Fruit fly (Drosophila melanogaster) whole organism, embryonic: Measurements from ENCODE around the gene Kah.

ENCODE experiments used
- Bdp1 ChIP-seq: fragments of 200-800 bp; sonication (Bioruptor generic); optimal IDR thresholded peaks from 3 replicates; lab custom pipeline; 2016; ENCODE audit warnings: missing biosample characterization, missing genetic modification characterization
- Bteb2 ChIP-seq: fragments of 200-800 bp; sonication (Bioruptor generic); optimal IDR thresholded peaks from 2 replicates; lab custom pipeline; 2016; ENCODE audit warnings: missing biosample characterization, missing genetic modification characterization
- CG10147 ChIP-seq: fragments of 200-800 bp; sonication (Bioruptor generic); optimal IDR thresholded peaks from 2 replicates; lab custom pipeline; 2019; ENCODE audit warnings: missing biosample characterization, mild to moderate bottlenecking, missing genetic modification characterization, moderate library complexity
- CG11695 ChIP-seq: fragments of 200-800 bp; sonication (Bioruptor generic); IDR thresholded peaks from 3 replicates; pipeline ENCODE4 v1.3.6; 2022; ENCODE audit warnings: missing biosample characterization, missing genetic modification characterization
- CG11696 ChIP-seq: fragments of 200-800 bp; sonication (Bioruptor generic); IDR thresholded peaks from 2 replicates; pipeline ENCODE4 v1.3.6; 2022; ENCODE audit warnings: missing biosample characterization, missing genetic modification characterization
- CG12659 ChIP-seq: fragments of 200-800 bp; sonication (Bioruptor generic); optimal IDR thresholded peaks from 3 replicates; lab custom pipeline; 2017; ENCODE audit warnings: mild to moderate bottlenecking, missing biosample characterization, missing genetic modification reagents, missing genetic modification characterization
- CG12769 ChIP-seq: fragments of 200-800 bp; sonication (Bioruptor generic); optimal IDR thresholded peaks from 2 replicates; lab custom pipeline; 2019; ENCODE audit warnings: missing biosample characterization, mild to moderate bottlenecking, missing genetic modification characterization, moderate library complexity
- CG12942 ChIP-seq: fragments of 200-800 bp; sonication (Bioruptor generic); optimal IDR thresholded peaks from 3 replicates; lab custom pipeline; 2016; ENCODE audit warnings: missing biosample characterization, missing genetic modification characterization
- CG14014 ChIP-seq: fragments of 200-800 bp; sonication (Bioruptor generic); IDR thresholded peaks from 2 replicates; pipeline ENCODE4 v1.3.6; 2022; ENCODE audit warnings: missing biosample characterization, missing genetic modification characterization
- CG1602 ChIP-seq: fragments of 200-800 bp; sonication (Bioruptor generic); optimal IDR thresholded peaks from 3 replicates; lab custom pipeline; 2016; ENCODE audit warnings: missing biosample characterization, missing genetic modification characterization
- CG1647 ChIP-seq: fragments of 200-800 bp; sonication (Bioruptor generic); optimal IDR thresholded peaks from 3 replicates; lab custom pipeline; 2016; ENCODE audit warnings: missing biosample characterization, missing genetic modification characterization
- CG2199 ChIP-seq: fragments of 200-800 bp; sonication (Bioruptor generic); IDR thresholded peaks from 3 replicates; pipeline ENCODE4 v1.3.6; 2022; ENCODE audit warnings: missing biosample characterization, missing genetic modification characterization
- CG31224 ChIP-seq: fragments of 200-800 bp; sonication (Bioruptor generic); IDR thresholded peaks from 2 replicates; pipeline ENCODE4 v1.3.6; 2022; ENCODE audit warnings: missing biosample characterization, missing genetic modification characterization
- CG3838 ChIP-seq: fragments of 200-800 bp; sonication (Bioruptor generic); optimal IDR thresholded peaks from 3 replicates; lab custom pipeline; 2016; ENCODE audit warnings: missing biosample characterization, missing genetic modification characterization
- CG8290 ChIP-seq, 3 experiments: fragments of 200-800 bp; sonication (Bioruptor generic); optimal IDR thresholded peaks; 2 replicates each; lab custom pipeline; 2016 to 2019; ENCODE audit warnings: missing biosample characterization in 3 of 3, missing genetic modification characterization in 3 of 3, mild to moderate bottlenecking in 2 of 3, moderate library complexity in 1 of 3
- CG8765 ChIP-seq: fragments of 200-800 bp; sonication (Bioruptor generic); IDR thresholded peaks from 2 replicates; pipeline ENCODE4 v1.3.6; 2022; ENCODE audit warnings: missing biosample characterization, missing genetic modification characterization
- CG9817 ChIP-seq: fragments of 200-800 bp; sonication (Bioruptor generic); optimal IDR thresholded peaks from 2 replicates; lab custom pipeline; 2018; ENCODE audit warnings: missing biosample characterization, mild to moderate bottlenecking, missing genetic modification characterization, moderate library complexity
- CG9876 ChIP-seq: fragments of 200-800 bp; sonication (Bioruptor generic); optimal IDR thresholded peaks from 2 replicates; lab custom pipeline; 2016; ENCODE audit warnings: missing biosample characterization, missing genetic modification characterization
- D19B ChIP-seq: fragments of 200-800 bp; sonication (Bioruptor generic); optimal IDR thresholded peaks from 2 replicates; lab custom pipeline; 2017; ENCODE audit warnings: missing biosample characterization, mild to moderate bottlenecking, missing genetic modification characterization
- Dad ChIP-seq: fragments of 200-800 bp; sonication (Bioruptor generic); optimal IDR thresholded peaks from 3 replicates; lab custom pipeline; 2016; ENCODE audit warnings: missing biosample characterization, missing genetic modification characterization
- Dbx ChIP-seq: fragments of 200-800 bp; sonication (Bioruptor generic); IDR thresholded peaks from 3 replicates; pipeline ENCODE4 v1.3.6; 2022; ENCODE audit warnings: missing biosample characterization, missing genetic modification characterization
- H15 ChIP-seq: fragments of 200-800 bp; sonication (Bioruptor generic); IDR thresholded peaks from 3 replicates; pipeline ENCODE4 v1.3.6; 2022; ENCODE audit warnings: missing biosample characterization, missing genetic modification characterization
- HHEX ChIP-seq: fragments of 200-800 bp; sonication (Bioruptor generic); optimal IDR thresholded peaks from 3 replicates; lab custom pipeline; 2017; ENCODE audit warnings: missing biosample characterization, mild to moderate bottlenecking, missing genetic modification characterization, missing genetic modification reagents
- Hey ChIP-seq: fragments of 200-800 bp; sonication (Bioruptor generic); optimal IDR thresholded peaks from 3 replicates; lab custom pipeline; 2018; ENCODE audit warnings: missing biosample characterization, mild to moderate bottlenecking, missing genetic modification characterization
- Lhr ChIP-seq: fragments of 200-800 bp; sonication (Bioruptor generic); optimal IDR thresholded peaks from 3 replicates; lab custom pipeline; 2017; ENCODE audit warnings: mild to moderate bottlenecking, missing biosample characterization, missing genetic modification reagents, missing genetic modification characterization
- Ssrp ChIP-seq: fragments of 200-800 bp; sonication (Bioruptor generic); optimal IDR thresholded peaks from 2 replicates; lab custom pipeline; 2018; ENCODE audit warnings: missing biosample characterization, mild to moderate bottlenecking, missing genetic modification characterization, moderate library complexity
- Trl ChIP-seq, 3 experiments: fragments of >200 bp in 2 of 3; fragments of 200-800 bp in 1 of 3; sonication (Bioruptor generic) in 1 of 3; optimal IDR thresholded peaks; 2 replicates in 1 of 3; 3 replicates in 2 of 3; lab custom pipeline; 2016 to 2017; ENCODE audit warnings: missing biosample characterization in 1 of 3, missing genetic modification characterization in 1 of 3
- Xbp1 ChIP-seq: fragments of 200-800 bp; sonication (Bioruptor generic); optimal IDR thresholded peaks from 3 replicates; lab custom pipeline; 2016; ENCODE audit warnings: missing biosample characterization, mild to moderate bottlenecking, missing genetic modification characterization
- abd-A ChIP-seq: fragments of 200-800 bp; sonication (Bioruptor generic); optimal IDR thresholded peaks from 3 replicates; lab custom pipeline; 2019; ENCODE audit warnings: missing biosample characterization, mild to moderate bottlenecking, missing genetic modification characterization, moderate library complexity
- btn ChIP-seq: fragments of 200-800 bp; sonication (Bioruptor generic); optimal IDR thresholded peaks from 2 replicates; lab custom pipeline; 2016; ENCODE audit warnings: missing biosample characterization, missing genetic modification characterization
- cg ChIP-seq: fragments of 200-800 bp; sonication (Bioruptor generic); optimal IDR thresholded peaks from 3 replicates; lab custom pipeline; 2019; ENCODE audit warnings: missing biosample characterization, mild to moderate bottlenecking, missing genetic modification characterization, moderate library complexity
- croc ChIP-seq: fragments of 200-800 bp; sonication (Bioruptor generic); conservative IDR thresholded peaks from 3 replicates; pipeline ENCODE4 v1.3.6; 2022; ENCODE audit warnings: missing biosample characterization, missing genetic modification characterization
- dmrt99B ChIP-seq: fragments of 200-800 bp; sonication (Bioruptor generic); optimal IDR thresholded peaks from 2 replicates; lab custom pipeline; 2018; ENCODE audit warnings: missing biosample characterization, mild to moderate bottlenecking, missing genetic modification characterization, moderate library complexity
- eyg ChIP-seq: fragments of 200-800 bp; sonication (Bioruptor generic); optimal IDR thresholded peaks from 3 replicates; lab custom pipeline; 2016; ENCODE audit warnings: missing biosample characterization, missing genetic modification characterization
- luna ChIP-seq: fragments of 200-800 bp; sonication (Bioruptor generic); optimal IDR thresholded peaks from 2 replicates; lab custom pipeline; 2016; ENCODE audit warnings: missing biosample characterization, missing genetic modification characterization
- mam ChIP-seq: fragments of 200-800 bp; sonication (Bioruptor generic); optimal IDR thresholded peaks from 3 replicates; lab custom pipeline; 2016; ENCODE audit warnings: missing biosample characterization, missing genetic modification characterization
- mirr ChIP-seq: fragments of 200-800 bp; sonication (Bioruptor generic); optimal IDR thresholded peaks from 3 replicates; lab custom pipeline; 2018; ENCODE audit warnings: missing biosample characterization, mild to moderate bottlenecking, missing genetic modification characterization
- nerfin-2 ChIP-seq: fragments of 200-800 bp; sonication (Bioruptor generic); IDR thresholded peaks from 2 replicates; pipeline ENCODE4 v1.3.6; 2022; ENCODE audit warnings: missing biosample characterization, missing genetic modification characterization; ENCODE audit not compliant: partially characterized antibody
- nmo ChIP-seq: fragments of 200-800 bp; sonication (Bioruptor generic); optimal IDR thresholded peaks from 2 replicates; lab custom pipeline; 2018; ENCODE audit warnings: missing biosample characterization, mild to moderate bottlenecking, missing genetic modification characterization, moderate library complexity
- pho ChIP-seq: fragments of 200-800 bp; sonication (Bioruptor generic); optimal IDR thresholded peaks from 2 replicates; lab custom pipeline; 2016; ENCODE audit warnings: missing biosample characterization, missing genetic modification characterization
- pzg ChIP-seq: fragments of 200-800 bp; sonication (Bioruptor generic); optimal IDR thresholded peaks from 3 replicates; lab custom pipeline; 2018; ENCODE audit warnings: missing biosample characterization, mild to moderate bottlenecking, missing genetic modification characterization, moderate library complexity
- sens ChIP-seq: fragments of 200-800 bp; sonication (Bioruptor generic); peaks from one replicate; lab custom pipeline; 2016; ENCODE audit warnings: missing biosample characterization, missing genetic modification characterization
- sima ChIP-seq: fragments of 200-800 bp; sonication (Bioruptor generic); optimal IDR thresholded peaks from 2 replicates; lab custom pipeline; 2016; ENCODE audit warnings: missing biosample characterization, missing genetic modification characterization
- tin ChIP-seq: fragments of 200-800 bp; sonication (Bioruptor generic); optimal IDR thresholded peaks from 3 replicates; lab custom pipeline; 2016; ENCODE audit warnings: missing biosample characterization, missing genetic modification characterization
- unpg ChIP-seq: fragments of 200-800 bp; sonication (Bioruptor generic); optimal IDR thresholded peaks from 3 replicates; lab custom pipeline; 2018; ENCODE audit warnings: missing biosample characterization, mild to moderate bottlenecking, missing genetic modification characterization, moderate library complexity
- wor ChIP-seq: fragments of 200-800 bp; sonication (Bioruptor generic); IDR thresholded peaks from 2 replicates; pipeline ENCODE4 v1.3.6; 2022; ENCODE audit warnings: missing biosample characterization, missing genetic modification characterization
- zf30C ChIP-seq: fragments of 200-800 bp; sonication (Bioruptor generic); optimal IDR thresholded peaks from 3 replicates; lab custom pipeline; 2018; ENCODE audit warnings: missing biosample characterization, mild to moderate bottlenecking, missing genetic modification characterization

Gene Kah

dm6 chr3L:633272-634254 lies 44.5 kb upstream of the Kah start (continued):
- TF ChIP-seq CG11696 (GFP tag; lab: Robert Waterston, UW) = peak; percentile 66
- peak; percentile 63 for TF ChIP-seq Dad (GFP tag; lab: Kevin White, UChicago)
- peak; percentile 87 for TF ChIP-seq wor (GFP tag; lab: Robert Waterston, UW)
- TF ChIP-seq pho (GFP tag; lab: Kevin White, UChicago) = peak; percentile 1
- TF ChIP-seq CG8290 (GFP tag; optimal IDR thresholded peaks at IDR 0.05; lab: Kevin White, UChicago) = peak; percentile 50
- peak; percentile 29 to 50 for TF ChIP-seq CG8290 (tag; optimal IDR thresholded peaks at IDR 0.05; lab: Kevin White, UChicago)
- no peak for TF ChIP-seq luna (GFP tag; lab: Kevin White, UChicago)
- TF ChIP-seq CG12659 (GFP tag; lab: Kevin White, UChicago) = peak; percentile 79
- TF ChIP-seq CG31224 (GFP tag; lab: Robert Waterston, UW) = no peak
- peak; percentile 88 for TF ChIP-seq unpg (GFP tag; lab: Kevin White, UChicago)
- TF ChIP-seq CG14014 (GFP tag; lab: Robert Waterston, UW) = peak; percentile 51
- TF ChIP-seq mirr (GFP tag; lab: Kevin White, UChicago) = no peak
- peak; percentile 92; the same call in 1 of the 3 replicates for TF ChIP-seq CG2199 (GFP tag; lab: Robert Waterston, UW)
- peak; percentile 20 for TF ChIP-seq Bteb2 (GFP tag; lab: Kevin White, UChicago)
- peak; percentile 83 for TF ChIP-seq H15 (GFP tag; lab: Robert Waterston, UW)
- peak; percentile 57; the same call in 1 of the 2 replicates for TF ChIP-seq CG8765 (GFP tag; lab: Robert Waterston, UW)
- 0 out of 3 replicates have a peak, but pooled peaks have one; percentile 52 for TF ChIP-seq CG11695 (GFP tag; lab: Robert Waterston, UW)
- peak; percentile 92 for TF ChIP-seq zf30C (GFP tag; lab: Kevin White, UChicago)
- no peak for TF ChIP-seq pzg
- peak; percentile 49 for TF ChIP-seq CG10147
- peak; percentile 27; the same call in 1 of the 2 replicates for TF ChIP-seq nerfin-2 (GFP tag; lab: Robert Waterston, UW)
- peak; percentile 64 for TF ChIP-seq CG1647 (GFP tag; lab: Kevin White, UChicago)
- peak; percentile 84 for TF ChIP-seq dmrt99B
- TF ChIP-seq CG12769 = peak; percentile 54
- TF ChIP-seq btn = peak; percentile 81
- TF ChIP-seq eyg = peak; percentile 67
- peak; percentile 68 for TF ChIP-seq CG9817
- no peak for TF ChIP-seq Hey (tag; lab: Kevin White, UChicago)
- TF ChIP-seq sima (GFP tag; lab: Kevin White, UChicago) = peak; percentile 13
- TF ChIP-seq Lhr = peak; percentile 82
- peak; percentile 51 for TF ChIP-seq HHEX (GFP tag; lab: Kevin White, UChicago)
- TF ChIP-seq CG3838 (GFP tag; lab: Kevin White, UChicago) = peak; percentile 32
- no peak for TF ChIP-seq Trl (optimal IDR thresholded peaks at IDR 0.05; lab: Kevin White, UChicago)
- peak; percentile 85 for TF ChIP-seq Trl (GFP tag; optimal IDR thresholded peaks at IDR 0.05; lab: Kevin White, UChicago)
- no peak for TF ChIP-seq D19B
- peak; percentile 43 for TF ChIP-seq mam (GFP tag; lab: Kevin White, UChicago)
- peak; percentile 87 for TF ChIP-seq CG1602 (GFP tag; lab: Kevin White, UChicago)
- TF ChIP-seq cg (GFP tag; lab: Kevin White, UChicago) = peak; percentile 89
- TF ChIP-seq Dbx = no peak
- TF ChIP-seq sens (GFP tag; lab: Kevin White, UChicago) = peak; percentile 97
- peak; percentile 91 for TF ChIP-seq Xbp1
- TF ChIP-seq Ssrp (tag; lab: Kevin White, UChicago) = peak; percentile 94
- TF ChIP-seq abd-A (tag; lab: Kevin White, UChicago) = no peak
- peak; percentile 80 for TF ChIP-seq CG12942
- peak; percentile 77 for TF ChIP-seq tin (GFP tag; lab: Kevin White, UChicago)
- peak; percentile 69 for TF ChIP-seq CG9876
- peak; percentile 52 for TF ChIP-seq Bdp1
- TF ChIP-seq croc (GFP tag; lab: Robert Waterston, UW) = peak; percentile 88
- peak; percentile 95 for TF ChIP-seq nmo
